Worm (Caenorhabditis elegans) whole organism, midembryonic: Measurements from ENCODE around the gene tsen-54.

Source experiments
- cog-1 ChIP-seq: sonication (generic microtip); optimal IDR thresholded peaks from 2 replicates; lab custom pipeline; 2016; ENCODE audit warnings: missing genetic modification characterization, missing compliant biosample characterization
- flt-1 ChIP-seq: fragments of 200-800 bp; sonication (Bioruptor generic); IDR thresholded peaks from 2 replicates; pipeline ENCODE4 v1.3.6; 2022; ENCODE audit warnings: missing genetic modification characterization, missing compliant biosample characterization
- ztf-23 ChIP-seq: fragments of 200-800 bp; sonication (Bioruptor generic); IDR thresholded peaks from 2 replicates; pipeline ENCODE4 v1.3.6; 2022; ENCODE audit warnings: missing genetic modification reagents, missing genetic modification characterization, missing compliant biosample characterization
- ztf-29 ChIP-seq: fragments of 200-800 bp; sonication (Bioruptor generic); IDR thresholded peaks from 2 replicates; pipeline ENCODE4 v1.3.6; 2022; ENCODE audit warnings: missing genetic modification reagents, missing genetic modification characterization, missing compliant biosample characterization

DNA sequence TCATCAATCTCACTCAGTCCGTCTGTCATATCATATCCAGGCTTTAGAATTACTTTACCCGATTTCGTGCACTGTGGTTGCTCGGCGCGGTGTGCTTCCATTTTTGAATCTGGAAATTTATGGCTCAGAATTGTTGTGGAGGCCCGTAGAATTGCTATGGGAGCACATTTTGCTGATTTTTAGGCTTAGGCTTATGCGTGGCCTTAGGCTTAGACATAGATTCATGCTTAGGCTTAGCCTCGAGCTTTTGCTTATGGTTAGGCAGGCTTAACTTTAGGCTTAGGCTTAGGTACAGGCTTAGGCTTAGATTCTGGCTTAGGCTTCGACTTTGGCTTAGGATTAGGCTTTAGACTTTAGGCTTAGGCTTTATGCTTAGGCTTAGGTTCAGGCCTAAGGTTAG, 24.3 kb downstream of the tsen-54 start, which contains the start of gene Y76B12C.4:
- no peak for TF ChIP-seq flt-1
- TF ChIP-seq ztf-23 (GFP tag; lab: Robert Waterston, UW), result no peak
- no peak for TF ChIP-seq cog-1 (tag; lab: Kevin White, UChicago)
- no peak for TF ChIP-seq ztf-29 (GFP tag; lab: Robert Waterston, UW)
